Fruit fly (Drosophila melanogaster) S2 (cell line): ENCODE measurements around the gene pins.

ENCODE experiments used
- CG8478 ChIP-seq: fragments of >200 bp; optimal IDR thresholded peaks from 2 replicates; lab custom pipeline; 2018
- CTCF ChIP-seq, 2 experiments: fragments of >200 bp; optimal IDR thresholded peaks; 2 replicates each; lab custom pipeline; 2018

DNA sequence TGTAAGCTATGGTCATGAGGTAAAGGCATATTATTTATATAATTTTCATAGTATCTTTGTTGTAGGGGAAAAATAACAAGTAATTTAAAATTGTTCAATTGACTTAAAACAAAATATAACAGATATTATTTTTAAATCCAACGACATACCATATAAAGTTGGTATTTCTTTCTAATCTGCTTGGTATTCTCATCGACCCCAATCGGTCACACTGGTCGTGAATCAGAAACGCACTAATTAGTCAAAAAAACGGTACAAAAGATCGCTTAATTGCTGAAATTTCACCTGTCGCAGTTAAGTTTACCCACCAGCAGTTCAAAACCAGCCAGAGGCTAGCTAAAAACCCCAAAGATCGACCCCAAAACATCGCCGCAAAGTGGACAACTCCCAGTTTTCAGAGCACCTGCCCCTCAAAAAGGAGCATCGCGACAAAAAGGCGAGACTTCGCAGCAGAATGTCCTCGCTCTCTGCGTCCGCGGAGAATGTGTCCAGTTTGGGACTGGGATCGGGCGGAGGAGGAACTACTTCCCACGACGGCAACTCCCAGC, at the start of gene pins:
- TF ChIP-seq CG8478 (lab: Kevin White, UChicago) (no peak), CTCF (optimal IDR thresholded peaks at IDR 0.05; lab: Kevin White, UChicago) (no peak)
